Fruit fly (Drosophila melanogaster) Kc167 (cell line): Measurements from ENCODE around the gene mthl11.

Experiments used
- Sin3A ChIP-seq: fragments of >200 bp; optimal IDR thresholded peaks from 2 replicates; lab custom pipeline; 2018; ENCODE audit warnings: missing external identifiers
- h ChIP-seq: fragments of >200 bp; optimal IDR thresholded peaks from 3 replicates; lab custom pipeline; 2018; ENCODE audit warnings: missing external identifiers
- insv ChIP-seq: fragments of >200 bp; optimal IDR thresholded peaks from 3 replicates; lab custom pipeline; 2018; ENCODE audit warnings: missing external identifiers
- psq ChIP-seq: fragments of >200 bp; optimal IDR thresholded peaks from 2 replicates; lab custom pipeline; 2017; ENCODE audit warnings: missing external identifiers
- ttk ChIP-seq: sonication (Bioruptor generic); optimal IDR thresholded peaks from 2 replicates; lab custom pipeline; 2017; ENCODE audit warnings: missing external identifiers

dm6 chr3R:10370495-10370894 is 30.3 kb upstream of the mthl11 start:
- TF ChIP-seq insv (no peak), h (lab: Kevin White, UChicago) (no peak), psq (lab: Kevin White, UChicago) (no peak), ttk (lab: Kevin White, UChicago) (no peak), Sin3A (lab: Kevin White, UChicago) (no peak)
